ENCODE assay signal across 2 fruit fly cellular contexts in the genomic region with DNA sequence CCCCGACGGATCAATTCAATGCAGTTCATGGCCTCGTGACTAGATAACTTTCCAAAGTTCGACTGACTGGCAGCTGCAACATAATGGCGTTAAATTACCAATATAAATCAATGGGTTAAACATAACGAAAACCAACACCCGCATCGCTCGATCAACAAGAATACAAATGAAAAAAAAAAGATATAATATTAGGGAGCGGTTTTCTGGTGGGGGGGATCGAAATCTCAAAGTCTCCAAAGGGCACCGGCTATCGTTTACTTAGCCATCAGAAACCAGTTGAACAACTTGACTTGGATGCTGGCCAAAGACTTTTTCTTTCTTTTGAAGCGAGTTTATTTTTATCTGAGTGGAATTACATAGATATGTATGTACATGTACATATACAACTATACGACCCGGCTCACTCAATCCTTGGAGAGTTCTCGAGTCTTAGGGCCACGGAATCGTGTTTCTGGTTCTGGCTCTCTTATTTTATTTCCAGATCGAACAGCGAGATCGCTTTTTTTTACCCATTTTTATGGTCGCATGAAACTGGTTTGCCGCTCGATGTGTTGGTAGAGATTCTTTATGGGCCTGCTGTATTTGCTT.
TF ChIP-seq lines count a peak whose summit lies in the region.

No protein-coding gene starts in this region.

TF ChIP-seq in whole organism, embryonic, 481 proteins besides CTCF, POLR2A, EP300 and RAD21 (continued from another document):
- TF ChIP-seq crol (GFP tag; IDR thresholded peaks at IDR 0.05; lab: Robert Waterston, UW) (0 out of 2 replicates have a peak, but pooled peaks have one; percentile 14), luna (GFP tag; optimal IDR thresholded peaks at IDR 0.05; lab: Kevin White, UChicago) (no peak), ro (GFP tag; IDR thresholded peaks at IDR 0.05; lab: Robert Waterston, UW) (no peak), ewg (GFP tag; optimal IDR thresholded peaks at IDR 0.05; lab: Kevin White, UChicago) (no peak), grn (GFP tag; optimal IDR thresholded peaks at IDR 0.05; lab: Kevin White, UChicago) (peak; percentile 37), ci (GFP tag; IDR thresholded peaks at IDR 0.05; lab: Robert Waterston, UW) (no peak), sqz (GFP tag; optimal IDR thresholded peaks at IDR 0.05; lab: Kevin White, UChicago) (peak; percentile 52), gcm (GFP tag; optimal IDR thresholded peaks at IDR 0.05; lab: Kevin White, UChicago) (peak; percentile 70), chinmo (GFP tag; IDR thresholded peaks at IDR 0.05; lab: Robert Waterston, UW; ENCODE audit: partially characterized antibody) (0 out of 4 replicates have a peak, but pooled peaks have one; percentile 55), CG9215 (GFP tag; IDR thresholded peaks at IDR 0.05; lab: Robert Waterston, UW) (no peak), Blimp-1 (GFP tag; optimal IDR thresholded peaks at IDR 0.05; lab: Kevin White, UChicago) (peak; percentile 76), tx (GFP tag; optimal IDR thresholded peaks at IDR 0.05; lab: Kevin White, UChicago) (no peak), grau (tag; optimal IDR thresholded peaks at IDR 0.05; lab: Kevin White, UChicago) (no peak), kni (GFP tag; optimal IDR thresholded peaks at IDR 0.05; lab: Kevin White, UChicago) (peak; percentile 79), CG32532 (GFP tag; IDR thresholded peaks at IDR 0.05; lab: Robert Waterston, UW) (no peak), CG14050 (GFP tag; IDR thresholded peaks at IDR 0.05; lab: Robert Waterston, UW) (no peak), CG2120 (GFP tag; optimal IDR thresholded peaks at IDR 0.05; lab: Kevin White, UChicago) (no peak)

TF ChIP-seq in whole organism, prepupa, 60 proteins besides CTCF, POLR2A, EP300 and RAD21 (continued from another document):
- TF ChIP-seq Met (GFP tag; optimal IDR thresholded peaks at IDR 0.05; lab: Kevin White, UChicago): no peak
- TF ChIP-seq Blimp-1 (GFP tag; optimal IDR thresholded peaks at IDR 0.05; lab: Kevin White, UChicago): peak; percentile 88
- TF ChIP-seq CG6854 (GFP tag; optimal IDR thresholded peaks at IDR 0.05; lab: Kevin White, UChicago): no peak
- peak; percentile 65 for TF ChIP-seq CG9139 (GFP tag; optimal IDR thresholded peaks at IDR 0.05; lab: Kevin White, UChicago)
- peak; percentile 15 for TF ChIP-seq CG10669 (GFP tag; optimal IDR thresholded peaks at IDR 0.05; lab: Kevin White, UChicago)
- peak; percentile 4 for TF ChIP-seq CG3919 (GFP tag; optimal IDR thresholded peaks at IDR 0.05; lab: Kevin White, UChicago)
- TF ChIP-seq CG6163 (GFP tag; IDR thresholded peaks at IDR 0.05; lab: Robert Waterston, UW): peak; percentile 67; the same call in 2 of the 3 replicates
- TF ChIP-seq CG6792 (GFP tag; optimal IDR thresholded peaks at IDR 0.05; lab: Kevin White, UChicago): no peak
- peak; percentile 42 for TF ChIP-seq CG1621 (tag; optimal IDR thresholded peaks at IDR 0.05; lab: Kevin White, UChicago)
- no peak for TF ChIP-seq Hr4 (GFP tag; optimal IDR thresholded peaks at IDR 0.05; lab: Kevin White, UChicago)
- TF ChIP-seq CG16779 (tag; optimal IDR thresholded peaks at IDR 0.05; lab: Kevin White, UChicago): no peak
- TF ChIP-seq esn (GFP tag; optimal IDR thresholded peaks at IDR 0.05; lab: Kevin White, UChicago): no peak
- no peak for TF ChIP-seq CG8632 (GFP tag; optimal IDR thresholded peaks at IDR 0.05; lab: Kevin White, UChicago)
- TF ChIP-seq Eip93F (GFP tag; optimal IDR thresholded peaks at IDR 0.05; lab: Kevin White, UChicago): peak; percentile 50
- TF ChIP-seq topi (GFP tag; optimal IDR thresholded peaks at IDR 0.05; lab: Kevin White, UChicago): no peak
- TF ChIP-seq CG8119 (GFP tag; IDR thresholded peaks at IDR 0.05; lab: Robert Waterston, UW): peak; percentile 30; the same call in 1 of the 3 replicates
- TF ChIP-seq Sox102F (GFP tag; optimal IDR thresholded peaks at IDR 0.05; lab: Kevin White, UChicago): peak; percentile 26
TF ChIP-seq in whole organism, prepupa: peak in this region for 19.
